Fruit fly (Drosophila melanogaster) whole organism, embryonic: ENCODE results near the gene DCTN1-p150.

ENCODE experiments used
- ATbp ChIP-seq: fragments of 200-800 bp; sonication (Bioruptor generic); optimal IDR thresholded peaks from 2 replicates; lab custom pipeline; 2017; ENCODE audit warnings: missing biosample characterization, mild to moderate bottlenecking, missing genetic modification characterization, missing genetic modification reagents
- B-H2 ChIP-seq: fragments of 200-800 bp; sonication (Bioruptor generic); optimal IDR thresholded peaks from 2 replicates; lab custom pipeline; 2018; ENCODE audit warnings: missing biosample characterization, mild to moderate bottlenecking, missing genetic modification characterization
- CG10654 ChIP-seq: fragments of 200-800 bp; sonication (Bioruptor generic); optimal IDR thresholded peaks from 2 replicates; lab custom pipeline; 2016; ENCODE audit warnings: missing biosample characterization, missing genetic modification characterization
- CG13296 ChIP-seq: fragments of 200-800 bp; sonication (Bioruptor generic); optimal IDR thresholded peaks from 3 replicates; lab custom pipeline; 2018; ENCODE audit warnings: missing biosample characterization, mild to moderate bottlenecking, missing genetic modification characterization
- CG13775 ChIP-seq: fragments of 200-800 bp; sonication (Bioruptor generic); optimal IDR thresholded peaks from 3 replicates; lab custom pipeline; 2017; ENCODE audit warnings: missing biosample characterization, mild to moderate bottlenecking, missing genetic modification characterization
- CG14710 ChIP-seq: fragments of 200-800 bp; sonication (Bioruptor generic); optimal IDR thresholded peaks from 3 replicates; lab custom pipeline; 2019; ENCODE audit warnings: missing biosample characterization, mild to moderate bottlenecking, missing genetic modification characterization, moderate library complexity
- CG15073 ChIP-seq: fragments of 200-800 bp; sonication (Bioruptor generic); optimal IDR thresholded peaks from 2 replicates; lab custom pipeline; 2016; ENCODE audit warnings: missing biosample characterization, missing genetic modification characterization
- CG15269 ChIP-seq: fragments of 200-800 bp; sonication (Bioruptor generic); optimal IDR thresholded peaks from 2 replicates; lab custom pipeline; 2018; ENCODE audit warnings: missing biosample characterization, mild to moderate bottlenecking, missing genetic modification characterization, moderate library complexity
- CG16779 ChIP-seq: fragments of 200-800 bp; sonication (Bioruptor generic); IDR thresholded peaks from 2 replicates; pipeline ENCODE4 v1.3.6; 2022; ENCODE audit warnings: missing biosample characterization, missing genetic modification characterization
- CG17385 ChIP-seq: fragments of 200-800 bp; sonication (Bioruptor generic); optimal IDR thresholded peaks from 3 replicates; lab custom pipeline; 2018; ENCODE audit warnings: missing biosample characterization, mild to moderate bottlenecking, missing genetic modification characterization
- CG2116 ChIP-seq: fragments of 200-800 bp; sonication (Bioruptor generic); optimal IDR thresholded peaks from 3 replicates; lab custom pipeline; 2018; ENCODE audit warnings: missing biosample characterization, mild to moderate bottlenecking, missing genetic modification characterization
- CG2712 ChIP-seq: fragments of 200-800 bp; optimal IDR thresholded peaks from 3 replicates; lab custom pipeline; 2019; ENCODE audit warnings: missing biosample characterization, mild to moderate bottlenecking, missing genetic modification characterization, moderate library complexity
- CG31441 ChIP-seq: fragments of 200-800 bp; sonication (Bioruptor generic); IDR thresholded peaks from 2 replicates; pipeline ENCODE4 v1.3.6; 2022; ENCODE audit warnings: missing biosample characterization, missing genetic modification characterization
- CG32772 ChIP-seq: fragments of 200-800 bp; sonication (Bioruptor generic); IDR thresholded peaks from 2 replicates; pipeline ENCODE4 v1.3.6; 2022; ENCODE audit warnings: missing biosample characterization, missing genetic modification characterization
- CG4360 ChIP-seq: fragments of 200-800 bp; sonication (Bioruptor generic); IDR thresholded peaks from 2 replicates; pipeline ENCODE4 v1.3.6; 2022; ENCODE audit warnings: missing biosample characterization, missing genetic modification characterization
- CG6254 ChIP-seq: fragments of 200-800 bp; sonication (Bioruptor generic); optimal IDR thresholded peaks from 3 replicates; lab custom pipeline; 2017; ENCODE audit warnings: mild to moderate bottlenecking, missing biosample characterization, missing genetic modification reagents, missing genetic modification characterization
- CG6689 ChIP-seq: fragments of 200-800 bp; sonication (Bioruptor generic); IDR thresholded peaks from 2 replicates; pipeline ENCODE4 v1.3.6; 2022; ENCODE audit warnings: missing biosample characterization, missing genetic modification characterization
- CG6854 ChIP-seq: fragments of 200-800 bp; sonication (Bioruptor generic); optimal IDR thresholded peaks from 3 replicates; lab custom pipeline; 2017; ENCODE audit warnings: missing biosample characterization, mild to moderate bottlenecking, missing genetic modification characterization
- CG7839 ChIP-seq: fragments of 200-800 bp; sonication (Bioruptor generic); optimal IDR thresholded peaks from 3 replicates; lab custom pipeline; 2018; ENCODE audit warnings: missing biosample characterization, mild to moderate bottlenecking, missing genetic modification characterization, moderate library complexity
- CrebB ChIP-seq: fragments of 200-800 bp; sonication (Bioruptor generic); optimal IDR thresholded peaks from 3 replicates; lab custom pipeline; 2018; ENCODE audit warnings: missing biosample characterization, mild to moderate bottlenecking, missing genetic modification characterization
- Doc2 ChIP-seq: fragments of 200-800 bp; sonication (Bioruptor generic); IDR thresholded peaks from 2 replicates; pipeline ENCODE4 v1.3.6; 2022; ENCODE audit warnings: missing biosample characterization, missing genetic modification characterization
- Fer2 ChIP-seq: fragments of 200-800 bp; sonication (Bioruptor generic); optimal IDR thresholded peaks from 2 replicates; lab custom pipeline; 2018; ENCODE audit warnings: missing biosample characterization, mild to moderate bottlenecking, missing genetic modification characterization, moderate library complexity
- Gug ChIP-seq: fragments of 200-800 bp; sonication (Bioruptor generic); IDR thresholded peaks from 4 replicates; pipeline ENCODE4 v1.3.6; 2022; ENCODE audit warnings: missing biosample characterization, missing genetic modification characterization
- Hr51 ChIP-seq, 2 experiments: fragments of 200-800 bp; sonication (Bioruptor generic); optimal IDR thresholded peaks; 2 replicates in 1 of 2; 3 replicates in 1 of 2; lab custom pipeline; 2016 to 2018; ENCODE audit warnings: missing biosample characterization in 2 of 2, missing genetic modification characterization in 2 of 2, mild to moderate bottlenecking in 1 of 2, moderate library complexity in 1 of 2
- Jarid2 ChIP-seq: fragments of 200-800 bp; sonication (Bioruptor generic); optimal IDR thresholded peaks from 3 replicates; lab custom pipeline; 2017; ENCODE audit warnings: mild to moderate bottlenecking, missing biosample characterization, missing genetic modification reagents, missing genetic modification characterization
- Mad ChIP-seq: fragments of 200-800 bp; sonication (Bioruptor generic); optimal IDR thresholded peaks from 2 replicates; lab custom pipeline; 2016; ENCODE audit warnings: missing biosample characterization, missing genetic modification characterization
- PHDP ChIP-seq: fragments of 200-800 bp; sonication (Bioruptor generic); optimal IDR thresholded peaks from 3 replicates; lab custom pipeline; 2018; ENCODE audit warnings: missing biosample characterization, mild to moderate bottlenecking, missing genetic modification characterization, moderate library complexity
- Sry-β ChIP-seq: fragments of 200-800 bp; sonication (Bioruptor generic); optimal IDR thresholded peaks from 2 replicates; lab custom pipeline; 2018; ENCODE audit warnings: missing biosample characterization, mild to moderate bottlenecking, missing genetic modification characterization, moderate library complexity
- Ssrp ChIP-seq: fragments of 200-800 bp; sonication (Bioruptor generic); optimal IDR thresholded peaks from 2 replicates; lab custom pipeline; 2018; ENCODE audit warnings: missing biosample characterization, mild to moderate bottlenecking, missing genetic modification characterization, moderate library complexity
- Taf1 ChIP-seq: fragments of 200-800 bp; sonication (Bioruptor generic); IDR thresholded peaks from 2 replicates; pipeline ENCODE4 v1.3.6; 2022; ENCODE audit warnings: missing biosample characterization, missing genetic modification characterization
- bbx ChIP-seq: fragments of 200-800 bp; sonication (Bioruptor generic); IDR thresholded peaks from 2 replicates; pipeline ENCODE4 v1.3.6; 2022; ENCODE audit warnings: missing biosample characterization, missing genetic modification characterization; ENCODE audit not compliant: partially characterized antibody
- dmrt99B ChIP-seq: fragments of 200-800 bp; sonication (Bioruptor generic); optimal IDR thresholded peaks from 2 replicates; lab custom pipeline; 2018; ENCODE audit warnings: missing biosample characterization, mild to moderate bottlenecking, missing genetic modification characterization, moderate library complexity
- dpn ChIP-seq, 2 experiments: fragments of 200-800 bp; sonication (Bioruptor generic); optimal IDR thresholded peaks; 3 replicates each; lab custom pipeline; 2016; ENCODE audit warnings: missing biosample characterization in 2 of 2, missing genetic modification characterization in 2 of 2
- dysf ChIP-seq: fragments of 200-800 bp; sonication (Bioruptor generic); IDR thresholded peaks from 3 replicates; pipeline ENCODE4 v1.3.6; 2022; ENCODE audit warnings: missing biosample characterization, missing genetic modification characterization
- fd3F ChIP-seq: fragments of 200-800 bp; sonication (Bioruptor generic); optimal IDR thresholded peaks from 2 replicates; lab custom pipeline; 2018; ENCODE audit warnings: missing biosample characterization, mild to moderate bottlenecking, missing genetic modification characterization, moderate library complexity
- fd96Cb ChIP-seq: fragments of 200-800 bp; sonication (Bioruptor generic); optimal IDR thresholded peaks from 2 replicates; lab custom pipeline; 2018; ENCODE audit warnings: missing biosample characterization, mild to moderate bottlenecking, missing genetic modification characterization, moderate library complexity
- gcm ChIP-seq: fragments of 200-800 bp; sonication (Bioruptor generic); optimal IDR thresholded peaks from 2 replicates; lab custom pipeline; 2019; ENCODE audit warnings: missing biosample characterization, mild to moderate bottlenecking, missing genetic modification characterization, moderate library complexity
- gsb ChIP-seq: fragments of 200-800 bp; sonication (Bioruptor generic); IDR thresholded peaks from 2 replicates; pipeline ENCODE4 v1.3.6; 2022; ENCODE audit warnings: missing biosample characterization, missing genetic modification characterization
- h ChIP-seq: fragments of >200 bp; optimal IDR thresholded peaks from 2 replicates; lab custom pipeline; 2017
- hbn ChIP-seq: fragments of 200-800 bp; sonication (Bioruptor generic); IDR thresholded peaks from 2 replicates; pipeline ENCODE4 v1.3.6; 2022; ENCODE audit warnings: missing biosample characterization, missing genetic modification characterization; ENCODE audit not compliant: partially characterized antibody
- hth ChIP-seq: fragments of >200 bp; optimal IDR thresholded peaks from 2 replicates; lab custom pipeline; 2017; ENCODE audit warnings: inconsistent platforms
- insv ChIP-seq, 2 experiments: fragments of 200-800 bp; sonication (Bioruptor generic); optimal IDR thresholded peaks; 3 replicates each; lab custom pipeline; 2016 to 2018; ENCODE audit warnings: missing biosample characterization in 2 of 2, missing genetic modification characterization in 2 of 2
- prd ChIP-seq, 3 experiments: fragments of >200 bp in 2 of 3; fragments of 200-800 bp in 1 of 3; sonication (Bioruptor generic) in 1 of 3; optimal IDR thresholded peaks in 2 of 3; IDR thresholded peaks in 1 of 3; 2 replicates in 2 of 3; 3 replicates in 1 of 3; pipeline versions ENCODE4 v1.3.6 to Lab custom; 2017 to 2022; ENCODE audit warnings: missing biosample characterization in 1 of 3, missing genetic modification characterization in 1 of 3
- slbo ChIP-seq: fragments of 200-800 bp; sonication (Bioruptor generic); IDR thresholded peaks from 2 replicates; pipeline ENCODE4 v1.3.6; 2022; ENCODE audit warnings: missing biosample characterization, missing genetic modification characterization
- sob ChIP-seq: fragments of 200-800 bp; sonication (Bioruptor generic); IDR thresholded peaks from 2 replicates; pipeline ENCODE4 v1.3.6; 2022; ENCODE audit warnings: missing biosample characterization, missing genetic modification characterization
- sug ChIP-seq: fragments of 200-800 bp; optimal IDR thresholded peaks from 2 replicates; lab custom pipeline; 2019; ENCODE audit warnings: missing biosample characterization, mild to moderate bottlenecking, missing genetic modification characterization, moderate library complexity
- tgo ChIP-seq: fragments of 200-800 bp; sonication (Bioruptor generic); IDR thresholded peaks from 3 replicates; pipeline ENCODE4 v1.3.6; 2022; ENCODE audit warnings: missing biosample characterization, missing genetic modification characterization
- tin ChIP-seq: fragments of 200-800 bp; sonication (Bioruptor generic); optimal IDR thresholded peaks from 3 replicates; lab custom pipeline; 2016; ENCODE audit warnings: missing biosample characterization, missing genetic modification characterization
- tna ChIP-seq: fragments of 200-800 bp; sonication (Bioruptor generic); IDR thresholded peaks from 2 replicates; pipeline ENCODE4 v1.3.6; 2022; ENCODE audit warnings: missing biosample characterization, missing genetic modification characterization; ENCODE audit not compliant: partially characterized antibody
- unpg ChIP-seq: fragments of 200-800 bp; sonication (Bioruptor generic); optimal IDR thresholded peaks from 3 replicates; lab custom pipeline; 2018; ENCODE audit warnings: missing biosample characterization, mild to moderate bottlenecking, missing genetic modification characterization, moderate library complexity

The DCTN1-p150 gene

dm6 chr3L:13905515-13905914, 23.7 kb upstream of the DCTN1-p150 start (continued):
- TF ChIP-seq fd3F (GFP tag; lab: Kevin White, UChicago) (peak; percentile 55), CG15073 (GFP tag; lab: Kevin White, UChicago) (no peak), Hr51 (GFP tag; optimal IDR thresholded peaks at IDR 0.05; lab: Kevin White, UChicago) (peak in 1 of 2 experiments; percentile 88), fd96Cb (tag; lab: Kevin White, UChicago) (peak; percentile 63), CG6689 (peak; percentile 57), CrebB (tag; lab: Kevin White, UChicago) (peak; percentile 59), CG16779 (GFP tag; lab: Robert Waterston, UW) (no peak), CG2116 (peak; percentile 6), PHDP (tag; lab: Kevin White, UChicago) (peak; percentile 81), dysf (GFP tag; lab: Robert Waterston, UW) (peak; percentile 56; the same call in 2 of the 3 replicates), CG17385 (GFP tag; lab: Kevin White, UChicago) (peak; percentile 58), Sry-β (GFP tag; lab: Kevin White, UChicago) (no peak), bbx (no peak), hth (lab: Kevin White, UChicago) (no peak), tna (no peak), dmrt99B (tag; lab: Kevin White, UChicago) (peak; percentile 84), CG13296 (GFP tag; lab: Kevin White, UChicago) (peak; percentile 69), Gug (0 out of 4 replicates have a peak, but pooled peaks have one; percentile 1), Jarid2 (GFP tag; lab: Kevin White, UChicago) (peak; percentile 22), sug (tag; lab: Kevin White, UChicago) (peak; percentile 51), B-H2 (peak; percentile 33), insv (GFP tag; optimal IDR thresholded peaks at IDR 0.05; lab: Kevin White, UChicago) (peak in 1 of 2 experiments; percentile 8), slbo (GFP tag; lab: Robert Waterston, UW) (peak; percentile 66), CG13775 (peak; percentile 25), unpg (GFP tag; lab: Kevin White, UChicago) (peak; percentile 57), Fer2 (tag; lab: Kevin White, UChicago) (peak; percentile 54), h (lab: Kevin White, UChicago) (no peak), Taf1 (no peak), CG2712 (peak; percentile 69), CG4360 (no peak), gsb (GFP tag; lab: Robert Waterston, UW) (no peak), hbn (GFP tag; lab: Robert Waterston, UW) (no peak), tin (GFP tag; lab: Kevin White, UChicago) (peak; percentile 43), CG31441 (peak; percentile 78), CG15269 (peak; percentile 82), CG10654 (GFP tag; lab: Kevin White, UChicago) (peak; percentile 37), CG7839 (tag; lab: Kevin White, UChicago) (peak; percentile 86), prd (optimal IDR thresholded peaks at IDR 0.05; lab: Kevin White, UChicago) (no peak), prd (GFP tag; IDR thresholded peaks at IDR 0.05; lab: Robert Waterston, UW) (peak; percentile 17; the same call in 1 of the 3 replicates), sob (peak; percentile 57), Doc2 (GFP tag; lab: Robert Waterston, UW) (no peak), ATbp (GFP tag; lab: Kevin White, UChicago) (peak; percentile 48), dpn (GFP tag; optimal IDR thresholded peaks at IDR 0.05; lab: Kevin White, UChicago) (peak in 1 of 2 experiments; percentile 49), CG14710 (tag; lab: Kevin White, UChicago) (peak; percentile 43), CG6254 (GFP tag; lab: Kevin White, UChicago) (peak; percentile 28), Mad (no peak), CG6854 (GFP tag; lab: Kevin White, UChicago) (peak; percentile 78), Ssrp (tag; lab: Kevin White, UChicago) (peak; percentile 53), gcm (GFP tag; lab: Kevin White, UChicago) (peak; percentile 15), CG32772 (GFP tag; lab: Robert Waterston, UW) (no peak), tgo (peak; percentile 39; the same call in 2 of the 3 replicates)
